Worm (Caenorhabditis elegans): ENCODE measurements around the gene C31C9.9.
"Not testable (repeated sequence)": the region's sequence is repeated elsewhere in the genome, so short reads cannot be mapped to it uniquely, and the experiment has no call there.

The C31C9.9 gene

ce11 chrII:13648230-13648629 is 6.6 kb upstream of the C31C9.9 start, which contains the start of gene fbxa-169:
TSS of gene fbxa-169 (plus strand) at chrII:13648530.
- no peak for TF ChIP-seq unc-62 (GFP tag; optimal IDR thresholded peaks at IDR 0.05)

ce11 chrII:13661990-13662389 is 7.2 kb downstream of the C31C9.9 start, which contains the start of gene C31C9.6:
TSS of gene C31C9.6 (minus strand) at chrII:13662090.
- not testable (repeated sequence) for TF ChIP-seq unc-62 (GFP tag; optimal IDR thresholded peaks at IDR 0.05)

- TF ChIP-seq unc-62 (GFP tag; optimal IDR thresholded peaks at IDR 0.05): no peak
These were observed 9.6 kb downstream of the C31C9.9 start for ce11 chrII:13664416-13664815.

ce11 chrII:13664993-13665680 is 10.3 kb downstream of the C31C9.9 start:
- no peak for TF ChIP-seq unc-62 (GFP tag; optimal IDR thresholded peaks at IDR 0.05)

ce11 chrII:13668844-13669441 is 14.1 kb downstream of the C31C9.9 start, which contains the start of gene C31C9.7:
TSS of gene C31C9.7 (plus strand) at chrII:13669104.
- TF ChIP-seq unc-62 (GFP tag; optimal IDR thresholded peaks at IDR 0.05): no peak

ce11 chrII:13670707-13671295 is 16.0 kb downstream of the C31C9.9 start:
- TF ChIP-seq unc-62 (GFP tag; optimal IDR thresholded peaks at IDR 0.05): no peak

ce11 chrII:13672057-13672456 is 17.2 kb downstream of the C31C9.9 start:
- TF ChIP-seq unc-62 (GFP tag; optimal IDR thresholded peaks at IDR 0.05): no peak

- TF ChIP-seq unc-62 (GFP tag; optimal IDR thresholded peaks at IDR 0.05): no peak
These were observed 18.9 kb downstream of the C31C9.9 start for ce11 chrII:13673605-13674193.

ce11 chrII:13675212-13675611 is 20.4 kb downstream of the C31C9.9 start:
- no peak for TF ChIP-seq unc-62 (GFP tag; optimal IDR thresholded peaks at IDR 0.05)

ce11 chrII:13677927-13678326 is 23.1 kb downstream of the C31C9.9 start:
- TF ChIP-seq unc-62 (GFP tag; optimal IDR thresholded peaks at IDR 0.05): no peak

- TF ChIP-seq unc-62 (GFP tag; optimal IDR thresholded peaks at IDR 0.05): no peak
These were observed 23.8 kb downstream of the C31C9.9 start for ce11 chrII:13678555-13679119.

ce11 chrII:13679775-13680320 is 25.0 kb downstream of the C31C9.9 start:
- TF ChIP-seq unc-62 (GFP tag; optimal IDR thresholded peaks at IDR 0.05): no peak

- no peak for TF ChIP-seq unc-62 (GFP tag; optimal IDR thresholded peaks at IDR 0.05)
These were observed 26.2 kb downstream of the C31C9.9 start for ce11 chrII:13681063-13681462.

- no peak for TF ChIP-seq unc-62 (GFP tag; optimal IDR thresholded peaks at IDR 0.05)
These were observed 30.8 kb downstream of the C31C9.9 start for ce11 chrII:13685581-13685980.

ce11 chrII:13694712-13695111 is 39.9 kb downstream of the C31C9.9 start, which contains the start of gene rpoa-1:
TSS of gene rpoa-1 (minus strand) at chrII:13694795.
- TF ChIP-seq unc-62 (GFP tag; optimal IDR thresholded peaks at IDR 0.05): no peak
